Worm (Caenorhabditis elegans) whole organism, L4 larva: ENCODE measurements around the gene pars-1.

Experiments
- F49E8.2 ChIP-seq: sonication (generic microtip); optimal IDR thresholded peaks from 2 replicates; lab custom pipeline; 2016; ENCODE audit warnings: missing compliant biosample characterization, mild to moderate bottlenecking, missing genetic modification characterization, borderline replicate concordance
- T26A8.4 ChIP-seq: fragments of 200-800 bp; sonication (Bioruptor generic); IDR thresholded peaks from 2 replicates; pipeline ENCODE4 v1.3.6; 2022; ENCODE audit warnings: missing genetic modification characterization, missing compliant biosample characterization
- lin-13 ChIP-seq: fragments of 150-350 bp; optimal IDR thresholded peaks from 2 replicates; lab custom pipeline; 2014; ENCODE audit warnings: missing biosample characterization, missing genetic modification reagents, missing genetic modification characterization
- lin-38 ChIP-seq: fragments of 200-800 bp; sonication (Bioruptor generic); IDR thresholded peaks from 2 replicates; pipeline ENCODE4 v1.3.6; 2022; ENCODE audit warnings: missing genetic modification reagents, missing genetic modification characterization, missing compliant biosample characterization
- lsy-2 ChIP-seq, 2 experiments: fragments of 150-350 bp in 1 of 2; sonication (generic microtip) in 1 of 2; optimal IDR thresholded peaks; 2 replicates each; lab custom pipeline; 2014 to 2017; ENCODE audit warnings: missing biosample characterization in 2 of 2, missing genetic modification characterization in 2 of 2
- unc-130 ChIP-seq: sonication (generic microtip); optimal IDR thresholded peaks from 2 replicates; lab custom pipeline; 2016; ENCODE audit warnings: missing genetic modification reagents, missing genetic modification characterization, missing compliant biosample characterization

- TF ChIP-seq lin-38 (GFP tag; lab: Robert Waterston, UW): peak; percentile 29; the same call in 1 of the 2 replicates
- TF ChIP-seq F49E8.2 (tag; lab: Kevin White, UChicago): no peak
- no peak for TF ChIP-seq lin-13 (GFP tag; lab: Kevin White, UChicago)
- TF ChIP-seq T26A8.4 (GFP tag; lab: Robert Waterston, UW): no peak
- TF ChIP-seq unc-130 (GFP tag; lab: Kevin White, UChicago): no peak
- TF ChIP-seq lsy-2 (tag; optimal IDR thresholded peaks at IDR 0.05; lab: Kevin White, UChicago): no peak
Measured at ce11 chrIII:7230841-7231240, 8.0 kb upstream of the pars-1 start, which contains the start of gene R151.10.
